Worm (Caenorhabditis elegans) whole organism, early embryonic: ENCODE measurements around the gene C14B1.12.

Experiments used
- aly-1 ChIP-seq: sonication (generic microtip); optimal IDR thresholded peaks from 2 replicates; lab custom pipeline; 2016; ENCODE audit warnings: missing genetic modification characterization, missing compliant biosample characterization
- ama-1 ChIP-seq: fragments of 150-350 bp; optimal IDR thresholded peaks from 2 replicates; lab custom pipeline; 2014
- flt-1 ChIP-seq: fragments of 200-800 bp; sonication (Bioruptor generic); IDR thresholded peaks from 2 replicates; pipeline ENCODE4 v1.3.6; 2022; ENCODE audit warnings: missing genetic modification characterization, missing compliant biosample characterization
- hmbx-1 ChIP-seq: sonication (generic microtip); optimal IDR thresholded peaks from 2 replicates; lab custom pipeline; 2016; ENCODE audit warnings: mild to moderate bottlenecking, missing genetic modification characterization, missing compliant biosample characterization
- hmg-4 ChIP-seq: fragments of 200-800 bp; sonication (Bioruptor generic); optimal IDR thresholded peaks from 2 replicates; lab custom pipeline; 2018; ENCODE audit warnings: mild to moderate bottlenecking, missing genetic modification characterization, missing compliant biosample characterization
- pes-1 ChIP-seq: fragments of 200-800 bp; sonication (Bioruptor generic); IDR thresholded peaks from 2 replicates; pipeline ENCODE4 v1.3.6; 2022; ENCODE audit warnings: missing genetic modification reagents, missing genetic modification characterization, missing compliant biosample characterization
- scrt-1 ChIP-seq: fragments of 200-800 bp; sonication (Bioruptor generic); IDR thresholded peaks from 2 replicates; pipeline ENCODE4 v1.3.6; 2022; ENCODE audit warnings: missing genetic modification characterization, missing compliant biosample characterization
- sea-1 ChIP-seq: fragments of 200-800 bp; sonication (Bioruptor generic); conservative IDR thresholded peaks from 2 replicates; pipeline ENCODE4 v1.3.6; 2022; ENCODE audit warnings: missing genetic modification characterization, missing compliant biosample characterization
- tbx-11 ChIP-seq: fragments of 200-800 bp; sonication (Bioruptor generic); IDR thresholded peaks from 2 replicates; pipeline ENCODE4 v1.3.6; 2022; ENCODE audit warnings: missing genetic modification characterization, missing compliant biosample characterization
- tbx-37 ChIP-seq: fragments of 200-800 bp; sonication (Bioruptor generic); conservative IDR thresholded peaks from 2 replicates; pipeline ENCODE4 v1.3.6; 2022; ENCODE audit warnings: missing genetic modification reagents, missing genetic modification characterization, missing compliant biosample characterization
- tra-4 ChIP-seq: sonication (generic microtip); optimal IDR thresholded peaks from 2 replicates; lab custom pipeline; 2017; ENCODE audit warnings: missing genetic modification characterization, missing compliant biosample characterization

DNA sequence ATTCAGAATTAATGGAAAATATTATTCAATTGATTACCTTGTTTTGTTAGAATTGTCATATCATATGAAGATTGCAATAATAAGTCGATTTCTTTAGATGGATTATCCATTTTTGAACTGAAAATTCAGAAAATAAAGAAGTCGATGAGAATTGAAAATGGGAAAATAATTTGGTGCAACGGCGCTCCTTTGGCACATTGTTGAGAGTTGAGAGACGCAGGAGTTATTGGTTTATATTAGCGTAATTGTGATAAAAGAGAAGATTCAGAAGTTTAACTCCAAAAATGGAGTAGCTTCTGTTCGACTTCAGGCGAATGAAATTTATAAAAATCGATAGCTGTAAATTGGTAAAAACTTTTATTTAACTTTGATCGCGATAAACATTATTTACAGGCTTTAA lies 5.2 kb downstream of the C14B1.12 start, which contains the start of gene C14B1.8:
- TF ChIP-seq ama-1 = no peak
- no peak for TF ChIP-seq pes-1
- no peak for TF ChIP-seq scrt-1 (GFP tag; lab: Robert Waterston, UW)
- no peak for TF ChIP-seq hmg-4
- no peak for TF ChIP-seq aly-1
- TF ChIP-seq tbx-11 (GFP tag; lab: Robert Waterston, UW) = no peak
- no peak for TF ChIP-seq hmbx-1 (tag; lab: Kevin White, UChicago)
- TF ChIP-seq flt-1 = no peak
- no peak for TF ChIP-seq sea-1 (GFP tag; lab: Robert Waterston, UW)
- TF ChIP-seq tbx-37 (GFP tag; lab: Robert Waterston, UW) = no peak
- no peak for TF ChIP-seq tra-4
